Worm (Caenorhabditis elegans) whole organism, L1 larva: ENCODE results near the gene emb-5.
"Not testable (repeated sequence)": the region's sequence is repeated elsewhere in the genome, so short reads cannot be mapped to it uniquely, and the experiment has no call there.

Experiments
- C16A3.4 ChIP-seq: fragments of 150-350 bp; optimal IDR thresholded peaks from 2 replicates; lab custom pipeline; 2014; ENCODE audit warnings: missing biosample characterization, missing genetic modification characterization
- alr-1 ChIP-seq: fragments of 200-800 bp; sonication (Bioruptor generic); optimal IDR thresholded peaks from 2 replicates; lab custom pipeline; 2018; ENCODE audit warnings: borderline replicate concordance, mild to moderate bottlenecking, missing genetic modification characterization, missing compliant biosample characterization
- ama-1 ChIP-seq: fragments of 150-350 bp; optimal IDR thresholded peaks from 2 replicates; lab custom pipeline; 2014
- blmp-1 ChIP-seq: fragments of 150-350 bp; optimal IDR thresholded peaks from 2 replicates; lab custom pipeline; 2014; ENCODE audit warnings: missing biosample characterization, missing genetic modification characterization
- dpl-1 ChIP-seq, 3 experiments: fragments of 150-350 bp in 2 of 3; sonication (generic microtip) in 1 of 3; optimal IDR thresholded peaks; 2 replicates each; lab custom pipeline; 2014 to 2017; ENCODE audit warnings: missing biosample characterization in 3 of 3, missing genetic modification characterization in 3 of 3, missing genetic modification reagents in 3 of 3
- efl-1 ChIP-seq, 4 experiments: fragments of 150-350 bp; optimal IDR thresholded peaks in 3 of 4; peaks in 1 of 4; 1 replicate in 1 of 4; 2 replicates in 3 of 4; lab custom pipeline; 2014; ENCODE audit warnings: missing biosample characterization in 2 of 4, missing genetic modification characterization in 2 of 4, missing genetic modification reagents in 2 of 4
- efl-3 ChIP-seq: fragments of 200-800 bp; sonication (Bioruptor generic); optimal IDR thresholded peaks from 2 replicates; lab custom pipeline; 2018; ENCODE audit warnings: mild to moderate bottlenecking, missing genetic modification characterization, missing compliant biosample characterization
- elt-3 ChIP-seq, 6 experiments: fragments of 150-350 bp in 1 of 6; sonication (generic microtip); optimal IDR thresholded peaks; 2 replicates each; lab custom pipeline; 2017 to 2018; ENCODE audit warnings: missing biosample characterization in 6 of 6, missing genetic modification characterization in 6 of 6, inconsistent platforms in 1 of 6
- fkh-10 ChIP-seq: sonication (generic microtip); optimal IDR thresholded peaks from 2 replicates; lab custom pipeline; 2017; ENCODE audit warnings: missing biosample characterization, missing genetic modification reagents, missing genetic modification characterization
- fkh-8 ChIP-seq: sonication (generic microtip); optimal IDR thresholded peaks from 2 replicates; lab custom pipeline; 2016; ENCODE audit warnings: mild to moderate bottlenecking, missing genetic modification characterization, missing compliant biosample characterization
- grh-1 ChIP-seq: fragments of 200-800 bp; sonication (Bioruptor generic); IDR thresholded peaks from 2 replicates; pipeline ENCODE4 v1.3.6; 2022; ENCODE audit warnings: missing genetic modification reagents, missing genetic modification characterization, missing compliant biosample characterization
- hlh-17 ChIP-seq: fragments of 200-800 bp; sonication (Bioruptor generic); optimal IDR thresholded peaks from 2 replicates; lab custom pipeline; 2018; ENCODE audit warnings: missing genetic modification characterization, mild to moderate bottlenecking, missing compliant biosample characterization, moderate library complexity, borderline replicate concordance
- irx-1 ChIP-seq: sonication (generic microtip); optimal IDR thresholded peaks from 2 replicates; lab custom pipeline; 2016; ENCODE audit warnings: missing genetic modification characterization, missing compliant biosample characterization
- jun-1 ChIP-seq: fragments of 150-350 bp; optimal IDR thresholded peaks from 2 replicates; lab custom pipeline; 2014; ENCODE audit warnings: missing biosample characterization, missing genetic modification reagents, missing genetic modification characterization
- lin-13 ChIP-seq: fragments of 150-350 bp; optimal IDR thresholded peaks from 2 replicates; lab custom pipeline; 2014; ENCODE audit warnings: missing biosample characterization, missing genetic modification reagents, missing genetic modification characterization
- lin-14 ChIP-seq: fragments of 200-800 bp; sonication (Bioruptor generic); optimal IDR thresholded peaks from 2 replicates; lab custom pipeline; 2018; ENCODE audit warnings: mild to moderate bottlenecking, missing genetic modification characterization, moderate library complexity, missing compliant biosample characterization
- lin-35 ChIP-seq, 2 experiments: fragments of 150-350 bp; optimal IDR thresholded peaks; 2 replicates each; lab custom pipeline; 2014; ENCODE audit warnings: missing biosample characterization in 2 of 2, missing genetic modification characterization in 2 of 2, missing genetic modification reagents in 2 of 2
- lir-3 ChIP-seq: sonication (generic microtip); optimal IDR thresholded peaks from 2 replicates; lab custom pipeline; 2016; ENCODE audit warnings: mild to moderate bottlenecking, missing genetic modification characterization, moderate library complexity, missing compliant biosample characterization; ENCODE audit not compliant: poor library complexity
- lsy-2 ChIP-seq, 2 experiments: fragments of 150-350 bp; optimal IDR thresholded peaks; 2 replicates each; lab custom pipeline; 2014; ENCODE audit warnings: missing biosample characterization in 2 of 2, missing genetic modification characterization in 2 of 2
- mdl-1 ChIP-seq, 2 experiments: fragments of 150-350 bp; optimal IDR thresholded peaks; 2 replicates each; lab custom pipeline; 2014 to 2017; ENCODE audit warnings: missing biosample characterization in 2 of 2, missing genetic modification characterization in 2 of 2, inconsistent platforms in 1 of 2
- nhr-12 ChIP-seq: sonication (generic microtip); optimal IDR thresholded peaks from 2 replicates; lab custom pipeline; 2017; ENCODE audit warnings: missing biosample characterization, missing genetic modification characterization
- nhr-47 ChIP-seq: sonication (generic microtip); optimal IDR thresholded peaks from 2 replicates; lab custom pipeline; 2016; ENCODE audit warnings: mild to moderate bottlenecking, missing genetic modification characterization, moderate library complexity, missing compliant biosample characterization
- nhr-71 ChIP-seq: sonication (generic microtip); optimal IDR thresholded peaks from 2 replicates; lab custom pipeline; 2016; ENCODE audit warnings: mild to moderate bottlenecking, missing genetic modification characterization, moderate library complexity, missing compliant biosample characterization
- nhr-84 ChIP-seq: sonication (generic microtip); optimal IDR thresholded peaks from 2 replicates; lab custom pipeline; 2017; ENCODE audit warnings: missing biosample characterization, missing genetic modification characterization
- rnt-1 ChIP-seq: sonication (generic microtip); optimal IDR thresholded peaks from 2 replicates; lab custom pipeline; 2016; ENCODE audit warnings: mild to moderate bottlenecking, missing genetic modification characterization, moderate library complexity, missing compliant biosample characterization
- skn-1 ChIP-seq: fragments of 150-350 bp; optimal IDR thresholded peaks from 2 replicates; lab custom pipeline; 2014; ENCODE audit warnings: missing biosample characterization, missing genetic modification characterization
- snu-23 ChIP-seq: sonication (generic microtip); optimal IDR thresholded peaks from 2 replicates; lab custom pipeline; 2016; ENCODE audit warnings: missing genetic modification characterization, missing compliant biosample characterization
- sptf-1 ChIP-seq: fragments of 150-350 bp; optimal IDR thresholded peaks from 2 replicates; lab custom pipeline; 2014; ENCODE audit warnings: missing biosample characterization, missing genetic modification characterization
- tbx-2 ChIP-seq: sonication (generic microtip); optimal IDR thresholded peaks from 2 replicates; lab custom pipeline; 2016; ENCODE audit warnings: missing genetic modification characterization, missing compliant biosample characterization
- unc-30 ChIP-seq: sonication (generic microtip); optimal IDR thresholded peaks from 2 replicates; lab custom pipeline; 2017; ENCODE audit warnings: missing biosample characterization, missing genetic modification characterization
- xbp-1 ChIP-seq: sonication (generic microtip); optimal IDR thresholded peaks from 2 replicates; lab custom pipeline; 2016; ENCODE audit warnings: missing genetic modification characterization, missing compliant biosample characterization
- zag-1 ChIP-seq: fragments of 150-350 bp; optimal IDR thresholded peaks from 2 replicates; lab custom pipeline; 2014; ENCODE audit warnings: missing biosample characterization, missing genetic modification characterization
- ztf-11 ChIP-seq, 2 experiments: sonication (generic microtip); optimal IDR thresholded peaks; 2 replicates each; lab custom pipeline; 2016 to 2017; ENCODE audit warnings: missing genetic modification characterization in 2 of 2, missing biosample characterization in 1 of 2, missing compliant biosample characterization in 1 of 2

emb-5 gene

DNA sequence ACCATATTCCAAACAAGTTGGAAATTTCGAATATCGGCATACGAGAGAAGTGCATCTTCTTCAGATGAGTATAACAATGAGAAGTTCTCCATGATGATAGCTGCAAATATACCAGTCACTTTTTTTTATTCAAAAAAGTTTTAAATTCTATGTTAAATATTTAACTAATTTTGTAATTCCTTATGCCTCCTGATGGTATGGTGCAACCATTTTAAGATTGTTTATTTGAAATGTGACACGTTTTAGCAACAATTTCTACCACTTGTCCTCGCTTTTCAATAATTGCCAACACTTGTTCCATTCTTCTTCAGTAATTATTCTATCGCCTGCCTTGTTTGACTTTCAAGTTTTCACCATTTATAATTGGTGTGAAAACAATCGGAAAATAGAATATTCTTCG lies 25.5 kb upstream of the emb-5 start, which contains the start of gene F17C8.6:
Gene F17C8.6 (minus strand): TSS at position 101 of the 400 bp plus-strand sequence.
- TF ChIP-seq jun-1 (tag; lab: Kevin White, UChicago) (no peak), alr-1 (tag; lab: Kevin White, UChicago) (no peak), fkh-10 (GFP tag; lab: Kevin White, UChicago) (no peak), sptf-1 (tag; lab: Kevin White, UChicago) (no peak), grh-1 (GFP tag; lab: Robert Waterston, UW) (no peak), unc-30 (tag; lab: Kevin White, UChicago) (no peak), nhr-84 (no peak), tbx-2 (tag; lab: Kevin White, UChicago) (no peak), ztf-11 (tag; optimal IDR thresholded peaks at IDR 0.05; lab: Kevin White, UChicago) (no peak), fkh-8 (no peak), hlh-17 (GFP tag; lab: Kevin White, UChicago) (no peak), xbp-1 (tag; lab: Kevin White, UChicago) (no peak), skn-1 (tag; lab: Kevin White, UChicago) (no peak), nhr-12 (tag; lab: Kevin White, UChicago) (no peak), lin-13 (GFP tag; lab: Kevin White, UChicago) (no peak), irx-1 (tag; lab: Kevin White, UChicago) (no peak), C16A3.4 (tag; lab: Kevin White, UChicago) (no peak), lir-3 (no peak)

ce11 chrIII:4742620-4743019 lies 22.1 kb upstream of the emb-5 start, which contains the start of gene twk-6:
Gene twk-6, plus strand, starts transcription at chrIII:4742920.
- not testable (repeated sequence) for TF ChIP-seq ama-1; dpl-1 (GFP tag; optimal IDR thresholded peaks at IDR 0.05; lab: Kevin White, UChicago); xbp-1 (tag; lab: Kevin White, UChicago)

DNA sequence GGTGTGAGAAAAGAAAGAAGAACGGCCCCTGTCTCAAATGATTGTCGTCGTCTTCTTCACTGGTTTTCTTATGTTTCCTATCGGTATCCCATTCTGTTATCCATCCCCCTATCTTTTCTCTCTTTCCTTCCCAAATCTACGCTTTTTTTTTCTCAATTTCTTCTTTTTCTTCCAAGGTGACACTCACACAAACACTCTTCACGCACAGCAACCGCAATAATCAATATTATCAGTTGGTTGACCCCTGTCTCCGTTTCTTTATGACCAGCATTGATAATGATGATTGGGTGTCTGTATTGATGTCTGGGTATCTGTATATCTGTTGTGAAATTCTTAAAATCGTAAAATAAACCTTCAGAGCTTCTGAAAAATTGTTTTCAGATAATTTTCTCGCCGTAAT lies 20.4 kb upstream of the emb-5 start:
- TF ChIP-seq snu-23 (GFP tag; lab: Kevin White, UChicago) (peak; percentile 42), nhr-47 (tag; lab: Kevin White, UChicago) (no peak), lin-14 (GFP tag; lab: Kevin White, UChicago) (peak; percentile 69), mdl-1 (tag; optimal IDR thresholded peaks at IDR 0.05; lab: Kevin White, UChicago) (peak in 1 of 2 experiments; percentile 4), dpl-1 (GFP tag; optimal IDR thresholded peaks at IDR 0.05; lab: Kevin White, UChicago) (peak in 1 of 3 experiments; percentile 7), efl-3 (GFP tag; lab: Kevin White, UChicago) (no peak), lin-35 (GFP tag; optimal IDR thresholded peaks at IDR 0.05; lab: Kevin White, UChicago) (peak in 1 of 2 experiments; percentile 28), lsy-2 (tag; optimal IDR thresholded peaks at IDR 0.05; lab: Kevin White, UChicago) (peak in 1 of 2 experiments; percentile 31), zag-1 (tag; lab: Kevin White, UChicago) (no peak), lin-13 (GFP tag; lab: Kevin White, UChicago) (no peak), blmp-1 (tag; lab: Kevin White, UChicago) (peak; percentile 67), rnt-1 (tag; lab: Kevin White, UChicago) (peak; percentile 23), C16A3.4 (tag; lab: Kevin White, UChicago) (peak; percentile 1), efl-1 (optimal IDR thresholded peaks at IDR 0.05; lab: Kevin White, UChicago) (no peak), efl-1 (GFP tag; optimal IDR thresholded peaks at IDR 0.05 in 1 of 2; lab: Kevin White, UChicago) (peak in 1 of 2 experiments; percentile 87), elt-3 (tag; optimal IDR thresholded peaks at IDR 0.05; lab: Kevin White, UChicago) (peak in 3 of 6 experiments; percentile 12 to 82 (median 23)), nhr-71 (tag; lab: Kevin White, UChicago) (peak; percentile 3)

- no peak for TF ChIP-seq C16A3.4 (tag; lab: Kevin White, UChicago)
Observed at ce11 chrIII:4739975-4740374, 19.5 kb upstream of the emb-5 start, which contains the start of gene ras-2. Gene ras-2, minus strand, starts transcription at chrIII:4740075.
